Worm (Caenorhabditis elegans) whole organism, young adult: ENCODE data around the gene srsx-22.

Source experiments
- F39B2.1 ChIP-seq: fragments of 200-800 bp; sonication (Bioruptor generic); IDR thresholded peaks from 2 replicates; pipeline ENCODE4 v1.3.6; 2022; ENCODE audit warnings: missing genetic modification reagents, missing genetic modification characterization, missing compliant biosample characterization
- Y67H2A.10 ChIP-seq: fragments of 200-800 bp; sonication (Bioruptor generic); conservative IDR thresholded peaks from 2 replicates; pipeline ENCODE4 v1.3.6; 2022; ENCODE audit warnings: missing genetic modification reagents, missing genetic modification characterization, missing compliant biosample characterization
- ama-1 ChIP-seq, 3 experiments: fragments of 150-350 bp in 1 of 3; sonication (generic microtip) in 2 of 3; optimal IDR thresholded peaks; 2 replicates each; lab custom pipeline; 2014 to 2018; ENCODE audit warnings: missing biosample characterization in 2 of 3, missing genetic modification characterization in 2 of 3, missing genetic modification reagents in 2 of 3
- let-526 ChIP-seq: fragments of 200-800 bp; sonication (Bioruptor generic); IDR thresholded peaks from 2 replicates; pipeline ENCODE4 v1.3.6; 2022; ENCODE audit warnings: missing genetic modification reagents, missing genetic modification characterization, missing compliant biosample characterization
- madf-10 ChIP-seq: sonication (generic microtip); optimal IDR thresholded peaks from 2 replicates; lab custom pipeline; 2016; ENCODE audit warnings: mild to moderate bottlenecking, missing genetic modification characterization, missing compliant biosample characterization
- madf-8 ChIP-seq: fragments of 200-800 bp; sonication (Bioruptor generic); conservative IDR thresholded peaks from 2 replicates; pipeline ENCODE4 v1.3.6; 2022; ENCODE audit warnings: missing genetic modification reagents, missing genetic modification characterization, missing compliant biosample characterization
- snpc-3.4 ChIP-seq: sonication (generic microtip); optimal IDR thresholded peaks from 2 replicates; lab custom pipeline; 2017; ENCODE audit warnings: missing genetic modification characterization, mild to moderate bottlenecking, missing compliant biosample characterization, antibody characterized with exemption, moderate library complexity, missing genotype, missing genetic modification reagents
- snpc-4 ChIP-seq, 5 experiments: fragments of 150-350 bp in 1 of 5; sonication (generic microtip) in 4 of 5; optimal IDR thresholded peaks; 2 replicates each; lab custom pipeline; 2014 to 2018; ENCODE audit warnings: missing genetic modification characterization in 5 of 5, missing biosample characterization in 3 of 5, antibody characterized with exemption in 2 of 5, mild to moderate bottlenecking in 2 of 5, missing compliant biosample characterization in 2 of 5, missing genotype in 2 of 5, moderate library complexity in 2 of 5, missing genetic modification reagents in 1 of 5
- unc-62 ChIP-seq: fragments of 150-350 bp; optimal IDR thresholded peaks from 2 replicates; lab custom pipeline; 2014; ENCODE audit warnings: missing biosample characterization, missing genetic modification reagents, missing genetic modification characterization

ce11 chrV:8307681-8308080, 43.8 kb upstream of the srsx-22 start, which contains the start of gene clec-218:
- TF ChIP-seq snpc-4 (GFP tag; optimal IDR thresholded peaks at IDR 0.05; lab: Kevin White, UChicago), result no peak
- TF ChIP-seq snpc-4 (tag; optimal IDR thresholded peaks at IDR 0.05; lab: Kevin White, UChicago), result no peak
- TF ChIP-seq Y67H2A.10 (GFP tag; lab: Robert Waterston, UW), result no peak
- no peak for TF ChIP-seq let-526
- no peak for TF ChIP-seq unc-62
- no peak for TF ChIP-seq madf-10
- TF ChIP-seq snpc-3.4 (tag; lab: Kevin White, UChicago), result no peak
- TF ChIP-seq ama-1 (optimal IDR thresholded peaks at IDR 0.05; lab: Kevin White, UChicago), result no peak
- TF ChIP-seq ama-1 (GFP tag; optimal IDR thresholded peaks at IDR 0.05; lab: Kevin White, UChicago), result no peak
- TF ChIP-seq madf-8 (GFP tag; lab: Robert Waterston, UW), result no peak
- no peak for TF ChIP-seq F39B2.1 (GFP tag; lab: Robert Waterston, UW)
